Worm (Caenorhabditis elegans): Measurements from ENCODE around the gene srh-135.

srh-135 gene

ce11 chrII:10192207-10192606 is 34.7 kb downstream of the srh-135 start, which contains the start of gene R05H5.7:
Gene R05H5.7, plus strand, starts transcription at chrII:10192507.
- TF ChIP-seq efl-1 (GFP tag; optimal IDR thresholded peaks at IDR 0.05) (no peak), T07F8.4 (tag; optimal IDR thresholded peaks at IDR 0.05) (no peak), lin-35 (GFP tag; optimal IDR thresholded peaks at IDR 0.05) (no peak), fkh-3 (tag; optimal IDR thresholded peaks at IDR 0.05) (no peak), ama-1 (optimal IDR thresholded peaks at IDR 0.05) (no peak), ama-1 (GFP tag; optimal IDR thresholded peaks at IDR 0.05) (no peak), him-1 (tag; optimal IDR thresholded peaks at IDR 0.05) (no peak), K11D2.4 (GFP tag; IDR thresholded peaks at IDR 0.05) (no peak), egrh-3 (GFP tag; IDR thresholded peaks at IDR 0.05) (no peak), ztf-26 (tag; optimal IDR thresholded peaks at IDR 0.05) (no peak), lin-26 (GFP tag; IDR thresholded peaks at IDR 0.05) (no peak), B0261.1 (tag; optimal IDR thresholded peaks at IDR 0.05) (no peak), F52B5.7 (tag; optimal IDR thresholded peaks at IDR 0.05) (no peak), chd-7 (tag; optimal IDR thresholded peaks at IDR 0.05) (no peak), C06A6.2 (GFP tag; conservative IDR thresholded peaks at IDR 0.05) (no peak), unc-130 (GFP tag; optimal IDR thresholded peaks at IDR 0.05) (no peak), madf-10 (tag; optimal IDR thresholded peaks at IDR 0.05) (no peak)

ce11 chrII:10189369-10189768 is 37.6 kb downstream of the srh-135 start, which contains the start of gene cdc-25.4:
Gene cdc-25.4, minus strand, starts transcription at chrII:10189469.
- TF ChIP-seq C17E4.6 (GFP tag; IDR thresholded peaks at IDR 0.05) = no peak
- no peak for TF ChIP-seq dox-1 (GFP tag; IDR thresholded peaks at IDR 0.05)
- TF ChIP-seq mcd-1 (GFP tag; IDR thresholded peaks at IDR 0.05) = no peak
- TF ChIP-seq fkh-3 (tag; optimal IDR thresholded peaks at IDR 0.05) = no peak
- no peak for TF ChIP-seq lsy-27 (tag; optimal IDR thresholded peaks at IDR 0.05; ENCODE audit: borderline replicate concordance, insufficient read depth)
- no peak for TF ChIP-seq F33H1.4 (GFP tag; IDR thresholded peaks at IDR 0.05)
- no peak for TF ChIP-seq B0035.1 (tag; optimal IDR thresholded peaks at IDR 0.05)
- no peak for TF ChIP-seq ceh-100 (GFP tag; IDR thresholded peaks at IDR 0.05)
- no peak for TF ChIP-seq unc-130 (GFP tag; optimal IDR thresholded peaks at IDR 0.05)
- TF ChIP-seq aptf-2 (GFP tag; conservative IDR thresholded peaks at IDR 0.05) = no peak
- TF ChIP-seq ekl-4 (GFP tag; IDR thresholded peaks at IDR 0.05) = no peak
- TF ChIP-seq ztf-6 (GFP tag; IDR thresholded peaks at IDR 0.05) = no peak
- no peak for TF ChIP-seq T07F8.4 (tag; optimal IDR thresholded peaks at IDR 0.05)
- TF ChIP-seq efl-1 (GFP tag; optimal IDR thresholded peaks at IDR 0.05) = no peak
- TF ChIP-seq hmg-20 (GFP tag; IDR thresholded peaks at IDR 0.05) = no peak
- TF ChIP-seq hsf-1 (GFP tag; IDR thresholded peaks at IDR 0.05) = no peak
- no peak for TF ChIP-seq zfh-2 (GFP tag; conservative IDR thresholded peaks at IDR 0.05)
- TF ChIP-seq ztf-26 (tag; optimal IDR thresholded peaks at IDR 0.05) = no peak
- TF ChIP-seq ama-1 (optimal IDR thresholded peaks at IDR 0.05) = no peak
- TF ChIP-seq ama-1 (GFP tag; optimal IDR thresholded peaks at IDR 0.05) = no peak
- no peak for TF ChIP-seq Y56A3A.18 (GFP tag; IDR thresholded peaks at IDR 0.05)

- TF ChIP-seq ceh-40 (GFP tag; IDR thresholded peaks at IDR 0.05) (no peak), ztf-18 (tag; optimal IDR thresholded peaks at IDR 0.05) (no peak), nhr-90 (tag; optimal IDR thresholded peaks at IDR 0.05) (no peak), nfyb-1 (GFP tag; IDR thresholded peaks at IDR 0.05) (no peak)
Observed at ce11 chrII:10187808-10188207, 39.1 kb downstream of the srh-135 start, which contains the start of gene srd-2. Gene srd-2, minus strand, starts transcription at chrII:10187908.

- TF ChIP-seq Y79H2A.3 (GFP tag; conservative IDR thresholded peaks at IDR 0.05) (no peak), zim-3 (tag; optimal IDR thresholded peaks at IDR 0.05) (no peak), F23B12.7 (tag; optimal IDR thresholded peaks at IDR 0.05; ENCODE audit: insufficient read depth) (no peak), nfya-2 (GFP tag; IDR thresholded peaks at IDR 0.05) (no peak), unc-130 (GFP tag; optimal IDR thresholded peaks at IDR 0.05) (no peak), xnd-1 (tag; optimal IDR thresholded peaks at IDR 0.05) (no peak), tbx-9 (tag; optimal IDR thresholded peaks at IDR 0.05; ENCODE audit: borderline replicate concordance) (no peak), B0336.3 (GFP tag; IDR thresholded peaks at IDR 0.05) (no peak), F22D6.2 (tag; optimal IDR thresholded peaks at IDR 0.05) (no peak), F49E8.2 (tag; optimal IDR thresholded peaks at IDR 0.05; ENCODE audit: insufficient read depth) (no peak), lag-1 (GFP tag; IDR thresholded peaks at IDR 0.05) (no peak), ztf-28 (GFP tag; IDR thresholded peaks at IDR 0.05) (no peak)
Observed at ce11 chrII:10182634-10183033, 44.3 kb downstream of the srh-135 start, which contains the start of gene srd-1. Gene srd-1, minus strand, starts transcription at chrII:10182734.
